Worm (Caenorhabditis elegans): ENCODE measurements around the gene srh-166.
"Not testable (repeated sequence)": the region's sequence is repeated elsewhere in the genome, so short reads cannot be mapped to it uniquely, and the experiment has no call there.

Gene srh-166

ce11 chrV:20513661-20514060 is 12.0 kb downstream of the srh-166 start, which contains the start of gene Y38H6C.8:
Gene Y38H6C.8, plus strand, starts transcription at chrV:20513961.
- not testable (repeated sequence) for TF ChIP-seq hlh-6 (tag; optimal IDR thresholded peaks at IDR 0.05); npax-4 (tag; optimal IDR thresholded peaks at IDR 0.05); ceh-19 (GFP tag; optimal IDR thresholded peaks at IDR 0.05)

ce11 chrV:20509427-20509826 is 16.2 kb downstream of the srh-166 start:
- TF ChIP-seq lin-11 (tag; optimal IDR thresholded peaks at IDR 0.05) (no peak), ceh-48 (tag; optimal IDR thresholded peaks at IDR 0.05) (no peak), unc-42 (tag; optimal IDR thresholded peaks at IDR 0.05) (no peak), ahr-1 (tag; optimal IDR thresholded peaks at IDR 0.05) (no peak), ceh-31 (tag; optimal IDR thresholded peaks at IDR 0.05) (no peak), ceh-18 (tag; optimal IDR thresholded peaks at IDR 0.05) (no peak), pax-1 (tag; optimal IDR thresholded peaks at IDR 0.05) (no peak)

DNA sequence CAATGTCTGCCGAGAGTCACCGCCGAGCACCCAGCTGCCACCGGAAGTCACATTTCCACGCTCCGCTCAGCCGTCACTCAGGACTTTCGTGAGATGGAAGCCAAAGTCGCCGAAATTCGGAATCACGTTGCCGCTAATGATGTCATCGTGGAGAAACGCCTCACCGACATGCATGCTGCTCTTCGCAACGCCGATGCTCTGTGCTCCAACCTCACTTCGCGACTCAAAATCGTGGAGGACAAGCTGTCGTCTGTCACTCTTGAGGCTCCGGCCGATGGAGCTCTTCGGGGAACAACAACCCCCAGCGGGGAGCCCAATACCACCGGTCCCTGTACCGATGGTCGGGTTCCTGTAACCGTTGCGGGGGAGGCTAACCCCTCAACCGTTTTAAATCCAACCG is 19.1 kb downstream of the srh-166 start:
- TF ChIP-seq syd-9 (tag; optimal IDR thresholded peaks at IDR 0.05) = no peak
- TF ChIP-seq ceh-34 (tag; optimal IDR thresholded peaks at IDR 0.05) = no peak
- TF ChIP-seq pros-1 (tag; optimal IDR thresholded peaks at IDR 0.05) = no peak
- no peak for TF ChIP-seq ceh-6 (GFP tag; optimal IDR thresholded peaks at IDR 0.05)
- TF ChIP-seq dmd-4 (tag; optimal IDR thresholded peaks at IDR 0.05; ENCODE audit: borderline replicate concordance) = no peak
- TF ChIP-seq ceh-48 (tag; optimal IDR thresholded peaks at IDR 0.05) = no peak
- TF ChIP-seq ceh-19 (GFP tag; optimal IDR thresholded peaks at IDR 0.05) = no peak
- TF ChIP-seq odd-2 (tag; optimal IDR thresholded peaks at IDR 0.05) = no peak
- no peak for TF ChIP-seq ceh-14 (tag; optimal IDR thresholded peaks at IDR 0.05)
- TF ChIP-seq elt-2 (tag; optimal IDR thresholded peaks at IDR 0.05) = no peak
- no peak for TF ChIP-seq ztf-16 (tag; optimal IDR thresholded peaks at IDR 0.05)
- no peak for TF ChIP-seq ceh-18 (tag; optimal IDR thresholded peaks at IDR 0.05)
- no peak for TF ChIP-seq unc-55 (GFP tag; optimal IDR thresholded peaks at IDR 0.05)
- no peak for TF ChIP-seq unc-3 (GFP tag; conservative IDR thresholded peaks at IDR 0.05)
- TF ChIP-seq unc-3 (tag; optimal IDR thresholded peaks at IDR 0.05) = no peak
- TF ChIP-seq madf-2 (tag; optimal IDR thresholded peaks at IDR 0.05) = no peak
- TF ChIP-seq eyg-1 (tag; optimal IDR thresholded peaks at IDR 0.05) = no peak
- TF ChIP-seq lin-11 (tag; optimal IDR thresholded peaks at IDR 0.05) = no peak
- TF ChIP-seq F13H6.1 (tag; optimal IDR thresholded peaks at IDR 0.05) = no peak
- TF ChIP-seq hlh-6 (tag; optimal IDR thresholded peaks at IDR 0.05) = no peak
- TF ChIP-seq ceh-45 (GFP tag; IDR thresholded peaks at IDR 0.05) = no peak

DNA sequence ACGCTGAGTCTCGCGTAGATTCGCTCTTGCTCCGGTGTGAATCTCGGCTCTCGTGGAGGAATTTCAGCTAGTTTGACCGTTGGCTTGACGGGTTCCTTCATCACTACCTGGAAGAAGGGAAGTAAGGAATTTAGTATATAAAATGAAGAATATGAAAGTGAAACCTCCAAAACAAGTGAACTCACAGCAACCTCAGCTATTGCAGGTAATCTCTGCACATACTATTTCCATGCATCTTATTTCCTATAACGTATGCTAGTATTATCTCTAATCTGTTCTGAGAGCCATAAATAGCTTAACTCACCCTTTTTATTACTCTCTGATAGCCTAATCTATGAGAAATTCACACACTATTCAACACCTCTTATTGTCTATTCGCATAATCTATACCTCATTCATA is 20.7 kb downstream of the srh-166 start, which contains the start of gene Y38H6C.4:
TSS of gene Y38H6C.4 (minus strand) at position 101 of the 400 bp plus-strand sequence.
- TF ChIP-seq sdc-2 (tag; optimal IDR thresholded peaks at IDR 0.05) = no peak
- no peak for TF ChIP-seq elt-4 (tag; optimal IDR thresholded peaks at IDR 0.05)
- TF ChIP-seq odd-2 (tag; optimal IDR thresholded peaks at IDR 0.05) = no peak
- TF ChIP-seq ahr-1 (tag; optimal IDR thresholded peaks at IDR 0.05) = no peak

- no peak for TF ChIP-seq dve-1 (tag; optimal IDR thresholded peaks at IDR 0.05)
- no peak for TF ChIP-seq mec-3 (tag; optimal IDR thresholded peaks at IDR 0.05; ENCODE audit: borderline replicate concordance)
- TF ChIP-seq lin-11 (tag; optimal IDR thresholded peaks at IDR 0.05) = no peak
- TF ChIP-seq nfya-1 (tag; optimal IDR thresholded peaks at IDR 0.05) = no peak
- TF ChIP-seq ama-1 (optimal IDR thresholded peaks at IDR 0.05) = no peak
- no peak for TF ChIP-seq lim-6 (tag; optimal IDR thresholded peaks at IDR 0.05)
- TF ChIP-seq ceh-14 (tag; optimal IDR thresholded peaks at IDR 0.05) = no peak
- TF ChIP-seq nhr-232 (tag; optimal IDR thresholded peaks at IDR 0.05) = no peak
- no peak for TF ChIP-seq ztf-16 (tag; optimal IDR thresholded peaks at IDR 0.05)
- TF ChIP-seq pqm-1 (tag; optimal IDR thresholded peaks at IDR 0.05) = no peak
- no peak for TF ChIP-seq fkh-10 (GFP tag; optimal IDR thresholded peaks at IDR 0.05)
- TF ChIP-seq tbx-2 (tag; optimal IDR thresholded peaks at IDR 0.05) = no peak
- TF ChIP-seq ceh-9 (tag; optimal IDR thresholded peaks at IDR 0.05) = no peak
- TF ChIP-seq sox-2 (GFP tag; IDR thresholded peaks at IDR 0.05) = no peak
- TF ChIP-seq sox-4 (tag; optimal IDR thresholded peaks at IDR 0.05) = no peak
- no peak for TF ChIP-seq ceh-34 (tag; optimal IDR thresholded peaks at IDR 0.05)
- TF ChIP-seq rnt-1 (tag; optimal IDR thresholded peaks at IDR 0.05) = no peak
- TF ChIP-seq che-1 (tag; optimal IDR thresholded peaks at IDR 0.05) = no peak
- TF ChIP-seq odd-2 (tag; optimal IDR thresholded peaks at IDR 0.05) = no peak
- no peak for TF ChIP-seq dmd-4 (tag; optimal IDR thresholded peaks at IDR 0.05; ENCODE audit: borderline replicate concordance)
Observed at ce11 chrV:20500405-20500804, 25.3 kb downstream of the srh-166 start, which contains the start of gene dct-14. Gene dct-14, minus strand, starts transcription at chrV:20500505.

Measured in whole organism, late embryonic.